Worm (Caenorhabditis elegans): ENCODE data around the gene npp-26.

DNA sequence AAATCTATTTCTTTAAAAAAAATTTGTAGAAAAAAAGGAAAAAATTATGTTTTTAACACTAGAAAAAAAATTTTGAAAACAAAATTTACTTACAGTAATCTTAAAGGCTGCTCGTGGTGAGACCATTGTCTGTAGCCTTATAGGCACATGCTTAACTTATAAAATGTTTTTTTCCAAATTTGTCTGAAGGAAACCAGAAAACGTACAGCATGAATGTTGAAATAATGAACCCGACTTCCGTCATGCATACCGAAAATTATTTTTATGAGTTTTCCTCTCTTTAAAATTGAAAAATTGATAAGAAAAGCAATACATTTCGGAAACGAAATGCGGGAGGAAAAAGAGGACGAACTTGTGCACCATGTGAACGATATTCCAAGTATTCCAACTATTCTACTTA, 7.3 kb downstream of the npp-26 start, which contains the start of gene R11E3.2:
- TF ChIP-seq T22C8.4 (GFP tag; IDR thresholded peaks at IDR 0.05) (no peak), ref-1 (GFP tag; conservative IDR thresholded peaks at IDR 0.05) (no peak), ztf-23 (GFP tag; IDR thresholded peaks at IDR 0.05) (no peak), ztf-29 (GFP tag; IDR thresholded peaks at IDR 0.05) (no peak), flt-1 (GFP tag; IDR thresholded peaks at IDR 0.05) (no peak), tab-1 (GFP tag; IDR thresholded peaks at IDR 0.05) (no peak), med-1 (GFP tag; optimal IDR thresholded peaks at IDR 0.05; ENCODE audit: insufficient read depth) (no peak), cog-1 (tag; optimal IDR thresholded peaks at IDR 0.05) (no peak), klf-2 (GFP tag; conservative IDR thresholded peaks at IDR 0.05) (no peak)
